Worm (Caenorhabditis elegans) whole organism, L4 larva: ENCODE results near the gene rhgf-1.

Experiments
- F44E2.7 ChIP-seq: fragments of 200-800 bp; sonication (Bioruptor generic); IDR thresholded peaks from 2 replicates; pipeline ENCODE4 v2.1.2; 2022; ENCODE audit warnings: missing genetic modification characterization, missing compliant biosample characterization
- F49E8.2 ChIP-seq: sonication (generic microtip); optimal IDR thresholded peaks from 2 replicates; lab custom pipeline; 2016; ENCODE audit warnings: missing compliant biosample characterization, mild to moderate bottlenecking, missing genetic modification characterization, borderline replicate concordance
- T20F7.1 ChIP-seq: fragments of 200-800 bp; sonication (Bioruptor generic); optimal IDR thresholded peaks from 2 replicates; lab custom pipeline; 2018; ENCODE audit warnings: mild to moderate bottlenecking, missing genetic modification characterization, missing compliant biosample characterization
- Y105C5A.15 ChIP-seq: fragments of 200-800 bp; sonication (Bioruptor generic); IDR thresholded peaks from 2 replicates; pipeline ENCODE4 v1.3.6; 2022; ENCODE audit warnings: missing genetic modification characterization, missing compliant biosample characterization
- Y5F2A.4 ChIP-seq: fragments of 200-800 bp; sonication (Bioruptor generic); optimal IDR thresholded peaks from 2 replicates; lab custom pipeline; 2018; ENCODE audit warnings: mild to moderate bottlenecking, missing genetic modification characterization, missing compliant biosample characterization
- Y75B8A.6 ChIP-seq: fragments of 200-800 bp; sonication (Bioruptor generic); IDR thresholded peaks from 2 replicates; pipeline ENCODE4 v1.3.6; 2022; ENCODE audit warnings: missing genetic modification reagents, missing genetic modification characterization, missing compliant biosample characterization
- ZK337.2 ChIP-seq: fragments of 200-800 bp; sonication (Bioruptor generic); IDR thresholded peaks from 2 replicates; pipeline ENCODE4 v1.3.6; 2022; ENCODE audit warnings: missing genetic modification reagents, missing genetic modification characterization, missing compliant biosample characterization
- aha-1 ChIP-seq: fragments of 150-350 bp; peaks from one replicate; lab custom pipeline; 2014; ENCODE audit warnings: missing biosample characterization, missing genetic modification characterization
- ama-1 ChIP-seq: fragments of 150-350 bp; optimal IDR thresholded peaks from 2 replicates; lab custom pipeline; 2014; ENCODE audit warnings: inconsistent platforms, mixed read lengths
- arid-1 ChIP-seq: fragments of 200-800 bp; sonication (Bioruptor generic); conservative IDR thresholded peaks from 2 replicates; pipeline ENCODE4 v1.3.6; 2022; ENCODE audit warnings: missing genetic modification reagents, missing genetic modification characterization, missing compliant biosample characterization
- ceh-44 ChIP-seq: fragments of 200-800 bp; sonication (Bioruptor generic); IDR thresholded peaks from 2 replicates; pipeline ENCODE4 v1.3.6; 2022; ENCODE audit warnings: missing genetic modification reagents, missing genetic modification characterization, missing compliant biosample characterization
- ceh-82 ChIP-seq: sonication (generic microtip); optimal IDR thresholded peaks from 2 replicates; lab custom pipeline; 2017; ENCODE audit warnings: missing biosample characterization, missing genetic modification characterization
- ctbp-1 ChIP-seq: fragments of 200-800 bp; sonication (Bioruptor generic); IDR thresholded peaks from 2 replicates; pipeline ENCODE4 v1.3.6; 2022; ENCODE audit warnings: missing genetic modification reagents, missing genetic modification characterization, missing compliant biosample characterization
- dmd-6 ChIP-seq: fragments of 200-800 bp; sonication (Bioruptor generic); IDR thresholded peaks from 2 replicates; pipeline ENCODE4 v1.3.6; 2022; ENCODE audit warnings: missing genetic modification reagents, missing genetic modification characterization, missing compliant biosample characterization
- dmd-8 ChIP-seq: fragments of 200-800 bp; sonication (Bioruptor generic); IDR thresholded peaks from 2 replicates; pipeline ENCODE4 v1.3.6; 2022; ENCODE audit warnings: missing genetic modification characterization, missing compliant biosample characterization
- duxl-1 ChIP-seq: sonication (generic microtip); optimal IDR thresholded peaks from 2 replicates; lab custom pipeline; 2016; ENCODE audit warnings: mild to moderate bottlenecking, missing genetic modification characterization, moderate library complexity, missing compliant biosample characterization; ENCODE audit not compliant: poor library complexity
- dve-1 ChIP-seq: sonication (generic microtip); optimal IDR thresholded peaks from 2 replicates; lab custom pipeline; 2017; ENCODE audit warnings: antibody characterized with exemption, mild to moderate bottlenecking, missing genetic modification characterization, missing compliant biosample characterization; ENCODE audit not compliant: insufficient read depth
- egl-27 ChIP-seq: sonication (generic microtip); optimal IDR thresholded peaks from 3 replicates; lab custom pipeline; 2017; ENCODE audit warnings: missing biosample characterization, missing genetic modification reagents, missing genetic modification characterization
- egl-43 ChIP-seq: fragments of 200-800 bp; sonication (Bioruptor generic); IDR thresholded peaks from 2 replicates; pipeline ENCODE4 v1.3.6; 2022; ENCODE audit warnings: missing genetic modification reagents, missing genetic modification characterization, missing compliant biosample characterization
- hlh-11 ChIP-seq: fragments of 200-800 bp; sonication (Bioruptor generic); optimal IDR thresholded peaks from 2 replicates; lab custom pipeline; 2018; ENCODE audit warnings: mild to moderate bottlenecking, missing genetic modification characterization, missing compliant biosample characterization
- hmg-1.1 ChIP-seq: fragments of 200-800 bp; sonication (Bioruptor generic); IDR thresholded peaks from 2 replicates; pipeline ENCODE4 v1.3.6; 2022; ENCODE audit warnings: missing genetic modification reagents, missing genetic modification characterization, missing compliant biosample characterization
- jun-1 ChIP-seq: fragments of 150-350 bp; optimal IDR thresholded peaks from 2 replicates; lab custom pipeline; 2014; ENCODE audit warnings: missing biosample characterization, missing genetic modification reagents, missing genetic modification characterization
- lin-13 ChIP-seq: fragments of 150-350 bp; optimal IDR thresholded peaks from 2 replicates; lab custom pipeline; 2014; ENCODE audit warnings: missing biosample characterization, missing genetic modification reagents, missing genetic modification characterization
- lin-38 ChIP-seq: fragments of 200-800 bp; sonication (Bioruptor generic); IDR thresholded peaks from 2 replicates; pipeline ENCODE4 v1.3.6; 2022; ENCODE audit warnings: missing genetic modification reagents, missing genetic modification characterization, missing compliant biosample characterization
- lin-39 ChIP-seq: fragments of 150-350 bp; optimal IDR thresholded peaks from 2 replicates; lab custom pipeline; 2014; ENCODE audit warnings: missing biosample characterization, missing genetic modification reagents, missing genetic modification characterization
- madf-5 ChIP-seq, 2 experiments: fragments of 200-800 bp; sonication (Bioruptor generic); IDR thresholded peaks; 2 replicates each; pipeline ENCODE4 v1.3.6; 2022; ENCODE audit warnings: missing compliant biosample characterization in 2 of 2, missing genetic modification characterization in 2 of 2
- madf-9 ChIP-seq: fragments of 200-800 bp; sonication (Bioruptor generic); conservative IDR thresholded peaks from 2 replicates; pipeline ENCODE4 v1.3.6; 2022; ENCODE audit warnings: missing genetic modification reagents, missing genetic modification characterization, missing compliant biosample characterization
- mdl-1 ChIP-seq, 2 experiments: fragments of 150-350 bp in 1 of 2; sonication (generic microtip) in 1 of 2; optimal IDR thresholded peaks; 2 replicates each; lab custom pipeline; 2014 to 2017; ENCODE audit warnings: missing biosample characterization in 2 of 2, missing genetic modification characterization in 2 of 2
- mdt-29 ChIP-seq: fragments of 200-800 bp; sonication (Bioruptor generic); IDR thresholded peaks from 2 replicates; pipeline ENCODE4 v1.3.6; 2022; ENCODE audit warnings: missing genetic modification reagents, missing genetic modification characterization, missing compliant biosample characterization
- mep-1 ChIP-seq: fragments of 150-350 bp; sonication (generic microtip); optimal IDR thresholded peaks from 3 replicates; lab custom pipeline; 2014; ENCODE audit warnings: missing biosample characterization, missing genetic modification characterization
- mxl-3 ChIP-seq: fragments of 200-800 bp; sonication (Bioruptor generic); optimal IDR thresholded peaks from 2 replicates; lab custom pipeline; 2018; ENCODE audit warnings: mild to moderate bottlenecking, missing genetic modification characterization, missing compliant biosample characterization
- nhr-10 ChIP-seq: fragments of 150-350 bp; optimal IDR thresholded peaks from 2 replicates; lab custom pipeline; 2014; ENCODE audit warnings: missing biosample characterization, missing genetic modification characterization
- nhr-28 ChIP-seq: fragments of 150-350 bp; optimal IDR thresholded peaks from 2 replicates; lab custom pipeline; 2014; ENCODE audit warnings: missing biosample characterization, missing genetic modification characterization
- nhr-41 ChIP-seq: fragments of 200-800 bp; sonication (Bioruptor generic); IDR thresholded peaks from 2 replicates; pipeline ENCODE4 v1.3.6; 2022; ENCODE audit warnings: missing genetic modification reagents, missing genetic modification characterization, missing compliant biosample characterization
- nhr-42 ChIP-seq: fragments of 200-800 bp; sonication (Bioruptor generic); IDR thresholded peaks from 2 replicates; pipeline ENCODE4 v1.3.6; 2022; ENCODE audit warnings: missing genetic modification characterization, missing compliant biosample characterization
- nhr-77 ChIP-seq: fragments of 150-350 bp; optimal IDR thresholded peaks from 2 replicates; lab custom pipeline; 2014; ENCODE audit warnings: missing biosample characterization, missing genetic modification characterization
- pha-4 ChIP-seq, 2 experiments: fragments of 150-350 bp in 1 of 2; fragments of 200-800 bp in 1 of 2; sonication (Bioruptor generic) in 1 of 2; IDR thresholded peaks in 1 of 2; optimal IDR thresholded peaks in 1 of 2; 2 replicates each; pipeline versions ENCODE4 v1.3.6 to Lab custom; 2014 to 2022; ENCODE audit warnings: missing genetic modification characterization in 2 of 2, missing genetic modification reagents in 2 of 2, missing biosample characterization in 1 of 2, missing compliant biosample characterization in 1 of 2
- php-3 ChIP-seq: fragments of 200-800 bp; sonication (Bioruptor generic); IDR thresholded peaks from 2 replicates; pipeline ENCODE4 v1.3.6; 2022; ENCODE audit warnings: missing genetic modification reagents, missing genetic modification characterization, missing compliant biosample characterization
- saeg-2 ChIP-seq: fragments of 200-800 bp; sonication (Bioruptor generic); IDR thresholded peaks from 2 replicates; pipeline ENCODE4 v1.3.6; 2022; ENCODE audit warnings: missing genetic modification reagents, missing genetic modification characterization, missing compliant biosample characterization
- snpc-4 ChIP-seq: fragments of 150-350 bp; optimal IDR thresholded peaks from 2 replicates; lab custom pipeline; 2014; ENCODE audit warnings: missing biosample characterization, missing genetic modification characterization
- spr-3 ChIP-seq: fragments of 200-800 bp; sonication (Bioruptor generic); optimal IDR thresholded peaks from 2 replicates; lab custom pipeline; 2018; ENCODE audit warnings: mild to moderate bottlenecking, missing genetic modification characterization, missing compliant biosample characterization
- tra-1 ChIP-seq: fragments of 200-800 bp; sonication (Bioruptor generic); IDR thresholded peaks from 2 replicates; pipeline ENCODE4 v1.3.6; 2022; ENCODE audit warnings: missing genetic modification reagents, missing genetic modification characterization, missing compliant biosample characterization
- unc-62 ChIP-seq, 3 experiments: fragments of 150-350 bp in 1 of 3; sonication (generic microtip); optimal IDR thresholded peaks in 2 of 3; peaks in 1 of 3; 1 replicate in 1 of 3; 2 replicates in 2 of 3; lab custom pipeline; 2014 to 2017; ENCODE audit warnings: missing biosample characterization in 3 of 3, missing genetic modification characterization in 3 of 3, missing genetic modification reagents in 3 of 3, missing genotype in 1 of 3
- zag-1 ChIP-seq: fragments of 150-350 bp; optimal IDR thresholded peaks from 2 replicates; lab custom pipeline; 2014; ENCODE audit warnings: missing biosample characterization, missing genetic modification characterization
- zfp-3 ChIP-seq: fragments of 200-800 bp; sonication (Bioruptor generic); conservative IDR thresholded peaks from 2 replicates; pipeline ENCODE4 v1.3.6; 2022; ENCODE audit warnings: missing genetic modification reagents, missing genetic modification characterization, missing compliant biosample characterization
- zip-11 ChIP-seq: fragments of 200-800 bp; sonication (Bioruptor generic); IDR thresholded peaks from 2 replicates; pipeline ENCODE4 v1.3.6; 2022; ENCODE audit warnings: missing genetic modification characterization, missing compliant biosample characterization

Gene rhgf-1

DNA sequence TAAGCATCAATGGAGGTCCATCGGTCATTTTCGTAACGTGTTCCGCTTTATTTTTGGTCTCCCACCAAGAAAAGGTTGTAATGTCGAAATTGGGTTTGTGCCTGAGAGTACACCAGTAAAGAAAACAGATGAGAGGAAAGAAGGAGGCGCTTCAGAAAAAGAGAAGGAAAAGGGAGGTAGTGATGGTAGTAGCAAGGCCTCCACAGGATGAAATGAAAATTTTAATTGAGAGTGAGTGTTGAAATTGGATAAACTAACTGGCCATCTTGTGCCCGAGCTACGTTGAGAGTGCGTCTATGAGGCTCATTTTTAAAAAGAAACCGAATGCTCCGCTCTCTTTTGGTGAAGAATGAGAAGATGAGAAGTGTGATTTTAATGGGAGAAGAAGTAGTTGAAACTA is 34.7 kb upstream of the rhgf-1 start, which contains the start of gene R07A4.2:
TSS of gene R07A4.2 (minus strand) at position 101 of the 400 bp plus-strand sequence.
- TF ChIP-seq mdl-1 (tag; optimal IDR thresholded peaks at IDR 0.05; lab: Kevin White, UChicago) (no peak), egl-27 (tag; lab: Kevin White, UChicago) (no peak), duxl-1 (tag; lab: Kevin White, UChicago) (no peak), pha-4 (GFP tag; IDR thresholded peaks at IDR 0.05; lab: Robert Waterston, UW) (no peak), pha-4 (tag; optimal IDR thresholded peaks at IDR 0.05; lab: Kevin White, UChicago) (no peak), lin-13 (GFP tag; lab: Kevin White, UChicago) (no peak), lin-38 (no peak), saeg-2 (GFP tag; lab: Robert Waterston, UW) (no peak), Y105C5A.15 (GFP tag; lab: Robert Waterston, UW) (no peak), lin-39 (tag; lab: Kevin White, UChicago) (no peak), ceh-82 (tag; lab: Kevin White, UChicago) (no peak), egl-43 (GFP tag; lab: Robert Waterston, UW) (no peak), nhr-10 (no peak), ama-1 (lab: Kevin White, UChicago) (no peak), hlh-11 (no peak), nhr-28 (no peak)

DNA sequence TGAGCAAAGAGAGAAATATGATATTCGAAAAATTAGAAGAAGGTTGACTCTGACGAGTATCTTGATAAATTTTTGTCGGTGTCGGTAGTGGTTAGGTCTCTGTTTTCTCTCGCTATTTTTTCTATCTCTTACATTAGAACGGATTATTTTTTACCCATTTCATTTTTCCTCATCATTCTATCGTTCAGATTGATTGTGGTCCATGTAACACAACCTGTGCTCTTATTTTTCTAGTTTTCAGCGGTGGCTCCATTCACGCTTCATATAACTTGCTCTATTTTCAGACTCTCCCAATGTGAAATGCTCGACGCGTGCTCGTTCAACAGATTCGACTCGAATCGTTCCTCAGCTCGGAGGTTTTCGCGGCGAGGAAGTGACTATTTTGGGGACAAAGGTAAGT is 22.4 kb upstream of the rhgf-1 start, which contains the start of gene egl-36:
TSS of gene egl-36 (plus strand) at position 301 of the 400 bp plus-strand sequence.
- TF ChIP-seq snpc-4 = no peak
- TF ChIP-seq mep-1 = no peak
- peak; percentile 32 for TF ChIP-seq aha-1 (tag; lab: Kevin White, UChicago)
- TF ChIP-seq egl-27 (tag; lab: Kevin White, UChicago) = no peak

DNA sequence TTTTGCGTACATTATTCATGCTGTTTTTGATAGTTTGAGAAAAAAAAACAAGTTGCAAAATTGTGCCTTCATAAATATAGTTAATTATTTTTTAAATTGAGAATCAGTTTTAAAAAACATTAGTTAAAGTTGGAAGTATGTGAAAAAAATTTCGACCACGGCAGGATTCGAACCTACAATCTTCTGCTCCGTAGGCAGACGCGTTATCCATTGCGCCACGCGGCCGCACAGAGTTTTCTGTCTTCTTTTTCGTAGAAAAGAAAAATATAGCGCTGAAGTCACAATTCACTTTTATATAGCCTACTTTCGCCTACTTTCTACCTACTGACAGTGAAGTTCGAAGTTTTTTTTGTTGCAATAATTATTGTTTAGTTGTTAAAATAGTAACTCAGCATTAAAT is 20.2 kb upstream of the rhgf-1 start:
- TF ChIP-seq ctbp-1 (GFP tag; lab: Robert Waterston, UW) (0 out of 2 replicates have a peak, but pooled peaks have one; percentile 34), F49E8.2 (tag; lab: Kevin White, UChicago) (no peak), nhr-41 (GFP tag; lab: Robert Waterston, UW) (peak; percentile 51; the same call in 1 of the 2 replicates), unc-62 (GFP tag; optimal IDR thresholded peaks at IDR 0.05 in 1 of 2; lab: Kevin White, UChicago) (no peak), unc-62 (tag; optimal IDR thresholded peaks at IDR 0.05; lab: Kevin White, UChicago) (no peak), nhr-77 (tag; lab: Kevin White, UChicago) (no peak), mxl-3 (GFP tag; lab: Kevin White, UChicago) (no peak), nhr-42 (GFP tag; lab: Robert Waterston, UW) (no peak), arid-1 (GFP tag; lab: Robert Waterston, UW) (peak; percentile 57; the same call in 1 of the 2 replicates), dmd-6 (GFP tag; lab: Robert Waterston, UW) (peak; percentile 47; the same call in 1 of the 2 replicates), T20F7.1 (GFP tag; lab: Kevin White, UChicago) (peak; percentile 28), Y75B8A.6 (GFP tag; lab: Robert Waterston, UW) (0 out of 2 replicates have a peak, but pooled peaks have one; percentile 68), ZK337.2 (peak; percentile 63; the same call in 1 of the 2 replicates), jun-1 (tag; lab: Kevin White, UChicago) (no peak), dve-1 (tag; lab: Kevin White, UChicago) (peak; percentile 47), madf-9 (GFP tag; lab: Robert Waterston, UW) (peak; percentile 54; the same call in 1 of the 2 replicates), zfp-3 (GFP tag; lab: Robert Waterston, UW) (0 out of 2 replicates have a peak, but pooled peaks have one; percentile 24), php-3 (GFP tag; lab: Robert Waterston, UW) (0 out of 2 replicates have a peak, but pooled peaks have one; percentile 13), zip-11 (GFP tag; lab: Robert Waterston, UW) (no peak), ceh-44 (GFP tag; lab: Robert Waterston, UW) (0 out of 2 replicates have a peak, but pooled peaks have one; percentile 37), Y5F2A.4 (no peak), spr-3 (GFP tag; lab: Kevin White, UChicago) (no peak), hmg-1.1 (GFP tag; lab: Robert Waterston, UW) (peak; percentile 67), madf-5 (GFP tag; IDR thresholded peaks at IDR 0.05; lab: Robert Waterston, UW) (peak; percentile 29 to 53; a peak in 1 of 4 replicates), zag-1 (tag; lab: Kevin White, UChicago) (no peak), tra-1 (GFP tag; lab: Robert Waterston, UW) (peak; percentile 59; the same call in 1 of the 2 replicates), dmd-8 (GFP tag; lab: Robert Waterston, UW) (peak; percentile 77; the same call in 1 of the 2 replicates), pha-4 (GFP tag; IDR thresholded peaks at IDR 0.05; lab: Robert Waterston, UW) (peak; percentile 78; the same call in 1 of the 2 replicates), pha-4 (tag; optimal IDR thresholded peaks at IDR 0.05; lab: Kevin White, UChicago) (no peak), mep-1 (no peak), F44E2.7 (GFP tag; lab: Robert Waterston, UW) (0 out of 2 replicates have a peak, but pooled peaks have one; percentile 44), mdt-29 (GFP tag; lab: Robert Waterston, UW) (no peak)
